Worm (Caenorhabditis elegans): ENCODE results near the gene arrd-18.

- TF ChIP-seq tbx-11 (GFP tag; IDR thresholded peaks at IDR 0.05) = no peak
- no peak for TF ChIP-seq B0310.2 (tag; optimal IDR thresholded peaks at IDR 0.05)
- no peak for TF ChIP-seq hmg-4 (GFP tag; optimal IDR thresholded peaks at IDR 0.05)
- TF ChIP-seq hnd-1 (tag; optimal IDR thresholded peaks at IDR 0.05) = no peak
- TF ChIP-seq ceh-36 (tag; optimal IDR thresholded peaks at IDR 0.05) = no peak
Measured at ce11 chrV:3276184-3276583, 35.7 kb downstream of the arrd-18 start.

Data from whole organism, early embryonic.